Worm (Caenorhabditis elegans) whole organism, L1 larva: ENCODE results near the gene lact-6.

Experiments used
- C04F5.9 ChIP-seq: sonication (generic microtip); optimal IDR thresholded peaks from 2 replicates; lab custom pipeline; 2016; ENCODE audit warnings: missing genetic modification characterization, missing compliant biosample characterization
- C16A3.4 ChIP-seq: fragments of 150-350 bp; optimal IDR thresholded peaks from 2 replicates; lab custom pipeline; 2014; ENCODE audit warnings: missing biosample characterization, missing genetic modification characterization
- aly-2 ChIP-seq: fragments of 150-350 bp; optimal IDR thresholded peaks from 2 replicates; lab custom pipeline; 2014; ENCODE audit warnings: missing biosample characterization, missing genetic modification characterization
- blmp-1 ChIP-seq: fragments of 150-350 bp; optimal IDR thresholded peaks from 2 replicates; lab custom pipeline; 2014; ENCODE audit warnings: missing biosample characterization, missing genetic modification characterization
- ceh-63 ChIP-seq: fragments of 200-800 bp; sonication (Bioruptor generic); optimal IDR thresholded peaks from 2 replicates; lab custom pipeline; 2018; ENCODE audit warnings: mild to moderate bottlenecking, missing genetic modification characterization, missing compliant biosample characterization
- ceh-8 ChIP-seq: fragments of 200-800 bp; sonication (Bioruptor generic); optimal IDR thresholded peaks from 2 replicates; lab custom pipeline; 2018; ENCODE audit warnings: mild to moderate bottlenecking, missing genetic modification characterization, moderate library complexity, missing compliant biosample characterization
- ceh-82 ChIP-seq, 3 experiments: fragments of 150-350 bp in 1 of 3; sonication (generic microtip) in 2 of 3; optimal IDR thresholded peaks; 2 replicates each; lab custom pipeline; 2014 to 2017; ENCODE audit warnings: missing biosample characterization in 3 of 3, missing genetic modification characterization in 3 of 3
- ces-1 ChIP-seq: fragments of 150-350 bp; optimal IDR thresholded peaks from 2 replicates; lab custom pipeline; 2014; ENCODE audit warnings: missing biosample characterization, missing genetic modification reagents, missing genetic modification characterization
- dpl-1 ChIP-seq, 3 experiments: fragments of 150-350 bp in 2 of 3; sonication (generic microtip) in 1 of 3; optimal IDR thresholded peaks; 2 replicates each; lab custom pipeline; 2014 to 2017; ENCODE audit warnings: missing biosample characterization in 3 of 3, missing genetic modification characterization in 3 of 3, missing genetic modification reagents in 3 of 3
- efl-1 ChIP-seq, 4 experiments: fragments of 150-350 bp; optimal IDR thresholded peaks in 3 of 4; peaks in 1 of 4; 1 replicate in 1 of 4; 2 replicates in 3 of 4; lab custom pipeline; 2014; ENCODE audit warnings: missing biosample characterization in 2 of 4, missing genetic modification characterization in 2 of 4, missing genetic modification reagents in 2 of 4
- efl-3 ChIP-seq: fragments of 200-800 bp; sonication (Bioruptor generic); optimal IDR thresholded peaks from 2 replicates; lab custom pipeline; 2018; ENCODE audit warnings: mild to moderate bottlenecking, missing genetic modification characterization, missing compliant biosample characterization
- elt-2 ChIP-seq: sonication (generic microtip); optimal IDR thresholded peaks from 2 replicates; lab custom pipeline; 2016; ENCODE audit warnings: missing genetic modification characterization, mild to moderate bottlenecking, inconsistent platforms, missing compliant biosample characterization, missing genetic modification reagents
- ets-5 ChIP-seq: fragments of 200-800 bp; sonication (Bioruptor generic); IDR thresholded peaks from 2 replicates; pipeline ENCODE4 v1.3.6; 2022; ENCODE audit warnings: missing genetic modification characterization, missing compliant biosample characterization
- fkh-10 ChIP-seq: sonication (generic microtip); optimal IDR thresholded peaks from 2 replicates; lab custom pipeline; 2017; ENCODE audit warnings: missing biosample characterization, missing genetic modification reagents, missing genetic modification characterization
- fkh-8 ChIP-seq: sonication (generic microtip); optimal IDR thresholded peaks from 2 replicates; lab custom pipeline; 2016; ENCODE audit warnings: mild to moderate bottlenecking, missing genetic modification characterization, missing compliant biosample characterization
- hpl-2 ChIP-seq: fragments of 150-350 bp; optimal IDR thresholded peaks from 2 replicates; lab custom pipeline; 2014; ENCODE audit warnings: missing biosample characterization, missing genetic modification reagents, missing genetic modification characterization
- irx-1 ChIP-seq: sonication (generic microtip); optimal IDR thresholded peaks from 2 replicates; lab custom pipeline; 2016; ENCODE audit warnings: missing genetic modification characterization, missing compliant biosample characterization
- jun-1 ChIP-seq: fragments of 150-350 bp; optimal IDR thresholded peaks from 2 replicates; lab custom pipeline; 2014; ENCODE audit warnings: missing biosample characterization, missing genetic modification reagents, missing genetic modification characterization
- lin-15B ChIP-seq: fragments of 150-350 bp; sonication (generic microtip); optimal IDR thresholded peaks from 3 replicates; lab custom pipeline; 2014; ENCODE audit warnings: missing biosample characterization, missing genetic modification characterization
- lin-35 ChIP-seq, 2 experiments: fragments of 150-350 bp; optimal IDR thresholded peaks; 2 replicates each; lab custom pipeline; 2014; ENCODE audit warnings: missing biosample characterization in 2 of 2, missing genetic modification characterization in 2 of 2, missing genetic modification reagents in 2 of 2
- lsy-2 ChIP-seq, 2 experiments: fragments of 150-350 bp; optimal IDR thresholded peaks; 2 replicates each; lab custom pipeline; 2014; ENCODE audit warnings: missing biosample characterization in 2 of 2, missing genetic modification characterization in 2 of 2
- mep-1 ChIP-seq: fragments of 150-350 bp; optimal IDR thresholded peaks from 2 replicates; lab custom pipeline; 2014; ENCODE audit warnings: missing biosample characterization, missing genetic modification characterization
- nhr-20 ChIP-seq: sonication (generic microtip); optimal IDR thresholded peaks from 2 replicates; lab custom pipeline; 2016; ENCODE audit warnings: mild to moderate bottlenecking, missing genetic modification characterization, missing compliant biosample characterization
- nhr-47 ChIP-seq: sonication (generic microtip); optimal IDR thresholded peaks from 2 replicates; lab custom pipeline; 2016; ENCODE audit warnings: mild to moderate bottlenecking, missing genetic modification characterization, moderate library complexity, missing compliant biosample characterization
- nhr-71 ChIP-seq: sonication (generic microtip); optimal IDR thresholded peaks from 2 replicates; lab custom pipeline; 2016; ENCODE audit warnings: mild to moderate bottlenecking, missing genetic modification characterization, moderate library complexity, missing compliant biosample characterization
- nhr-76 ChIP-seq: sonication (generic microtip); optimal IDR thresholded peaks from 2 replicates; lab custom pipeline; 2017; ENCODE audit warnings: missing biosample characterization, missing genetic modification characterization
- nhr-90 ChIP-seq: sonication (generic microtip); optimal IDR thresholded peaks from 2 replicates; lab custom pipeline; 2016; ENCODE audit warnings: mild to moderate bottlenecking, missing genetic modification characterization, missing compliant biosample characterization; ENCODE audit not compliant: poor library complexity
- pqm-1 ChIP-seq: sonication (generic microtip); optimal IDR thresholded peaks from 3 replicates; lab custom pipeline; 2017; ENCODE audit warnings: missing biosample characterization, missing genetic modification characterization
- rnt-1 ChIP-seq: sonication (generic microtip); optimal IDR thresholded peaks from 2 replicates; lab custom pipeline; 2016; ENCODE audit warnings: mild to moderate bottlenecking, missing genetic modification characterization, moderate library complexity, missing compliant biosample characterization
- skn-1 ChIP-seq: fragments of 150-350 bp; optimal IDR thresholded peaks from 2 replicates; lab custom pipeline; 2014; ENCODE audit warnings: missing biosample characterization, missing genetic modification characterization
- snu-23 ChIP-seq: sonication (generic microtip); optimal IDR thresholded peaks from 2 replicates; lab custom pipeline; 2016; ENCODE audit warnings: missing genetic modification characterization, missing compliant biosample characterization
- sox-4 ChIP-seq: sonication (generic microtip); optimal IDR thresholded peaks from 2 replicates; lab custom pipeline; 2016; ENCODE audit warnings: missing genetic modification characterization, missing compliant biosample characterization
- sptf-1 ChIP-seq: fragments of 150-350 bp; optimal IDR thresholded peaks from 2 replicates; lab custom pipeline; 2014; ENCODE audit warnings: missing biosample characterization, missing genetic modification characterization
- swsn-7 ChIP-seq: sonication (generic microtip); optimal IDR thresholded peaks from 2 replicates; lab custom pipeline; 2016; ENCODE audit warnings: missing genetic modification characterization, missing compliant biosample characterization
- tbx-2 ChIP-seq: sonication (generic microtip); optimal IDR thresholded peaks from 2 replicates; lab custom pipeline; 2016; ENCODE audit warnings: missing genetic modification characterization, missing compliant biosample characterization
- vab-15 ChIP-seq: sonication (generic microtip); optimal IDR thresholded peaks from 2 replicates; lab custom pipeline; 2017; ENCODE audit warnings: missing genotype, mild to moderate bottlenecking, missing genetic modification characterization, missing compliant biosample characterization
- zag-1 ChIP-seq: fragments of 150-350 bp; optimal IDR thresholded peaks from 2 replicates; lab custom pipeline; 2014; ENCODE audit warnings: missing biosample characterization, missing genetic modification characterization
- ztf-4 ChIP-seq: fragments of 150-350 bp; optimal IDR thresholded peaks from 2 replicates; lab custom pipeline; 2014; ENCODE audit warnings: missing biosample characterization, missing genetic modification characterization

Gene lact-6

DNA sequence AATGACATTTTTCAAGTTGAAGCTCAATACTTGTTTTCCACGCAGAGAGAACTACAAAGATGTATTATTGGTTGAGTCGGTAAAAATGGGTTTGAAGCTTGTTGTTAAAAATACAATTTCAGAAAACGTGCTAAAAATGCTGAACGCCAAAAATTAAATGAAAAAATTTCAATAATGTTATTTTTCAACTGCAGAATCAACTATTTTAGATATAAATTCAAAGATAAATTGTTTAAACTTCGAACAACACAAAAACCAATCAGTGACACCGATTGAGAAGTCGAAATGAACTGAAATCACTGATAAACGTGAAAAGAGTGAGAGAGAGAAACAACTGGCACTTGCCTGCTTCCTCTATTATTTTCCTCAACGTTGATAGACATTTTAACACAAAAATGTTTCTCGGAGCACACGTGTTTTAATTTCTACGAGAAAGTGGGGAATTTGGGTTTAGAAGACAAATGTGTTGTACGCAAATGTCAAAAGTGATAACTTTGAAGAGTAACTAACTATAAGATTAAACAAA is 43.7 kb downstream of the lact-6 start, which contains the start of gene T02D1.8:
TSS of gene T02D1.8 (minus strand) at position 51 of the 526 bp plus-strand sequence.
- peak; percentile 55 for TF ChIP-seq elt-2
- no peak for TF ChIP-seq ceh-82 (tag; optimal IDR thresholded peaks at IDR 0.05; lab: Kevin White, UChicago)
- peak; percentile 22 for TF ChIP-seq nhr-71
- TF ChIP-seq ets-5 (GFP tag; lab: Robert Waterston, UW) = no peak

DNA sequence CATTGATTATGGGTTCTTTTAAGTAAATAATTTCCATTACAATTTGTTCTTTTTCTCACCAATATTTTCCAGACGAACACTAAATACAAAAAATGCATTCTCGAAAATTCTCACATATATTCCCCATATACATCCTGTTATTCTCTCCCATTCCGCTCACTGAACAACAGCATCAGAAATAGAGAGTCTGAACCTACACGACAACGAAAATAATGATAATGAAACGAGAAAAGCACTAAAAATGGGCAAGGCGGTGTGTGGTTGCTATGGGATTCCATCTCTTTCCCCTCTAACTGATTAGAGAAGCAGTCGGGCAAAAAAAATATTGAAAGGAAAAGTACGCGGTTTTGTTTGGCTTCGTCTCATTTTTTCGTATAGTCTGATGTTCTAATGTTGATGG is 48.1 kb downstream of the lact-6 start, which contains the start of gene C30H6.12:
TSS of gene C30H6.12 (plus strand) at position 301 of the 400 bp plus-strand sequence.
- TF ChIP-seq ztf-4 (tag; lab: Kevin White, UChicago) (no peak), nhr-76 (no peak), ets-5 (GFP tag; lab: Robert Waterston, UW) (no peak), aly-2 (no peak), efl-3 (GFP tag; lab: Kevin White, UChicago) (no peak), ceh-8 (no peak), zag-1 (tag; lab: Kevin White, UChicago) (no peak), fkh-8 (tag; lab: Kevin White, UChicago) (no peak), nhr-71 (no peak), fkh-10 (no peak), nhr-47 (tag; lab: Kevin White, UChicago) (no peak), rnt-1 (tag; lab: Kevin White, UChicago) (no peak), sox-4 (tag; lab: Kevin White, UChicago) (no peak), hpl-2 (GFP tag; lab: Kevin White, UChicago) (no peak), jun-1 (tag; lab: Kevin White, UChicago) (no peak), tbx-2 (tag; lab: Kevin White, UChicago) (no peak), C04F5.9 (tag; lab: Kevin White, UChicago) (no peak), pqm-1 (tag; lab: Kevin White, UChicago) (no peak), ceh-63 (no peak)
- TF ChIP-seq, all 84 proteins: peak for 0

DNA sequence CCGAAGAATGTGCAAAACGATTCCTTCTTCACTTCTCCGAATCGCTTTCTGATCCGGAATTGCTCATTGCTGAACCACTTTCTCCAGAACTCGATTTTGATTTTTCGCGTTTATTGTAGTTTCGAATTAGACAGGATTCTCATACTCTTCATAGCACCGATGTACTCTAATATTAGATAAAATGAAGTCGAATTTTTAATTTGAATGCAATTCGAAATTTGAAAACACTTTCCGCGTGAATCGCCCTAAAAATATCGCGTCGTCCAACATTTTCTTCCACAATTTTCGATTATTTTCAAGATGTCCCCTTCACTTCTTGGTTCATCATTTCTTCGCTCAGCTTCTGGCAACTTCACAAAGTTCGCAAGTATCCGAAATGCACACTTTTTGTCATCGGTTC is 49.2 kb downstream of the lact-6 start, which contains the start of gene C30H6.8:
TSS of gene C30H6.8 (plus strand) at position 301 of the 400 bp plus-strand sequence.
- TF ChIP-seq mep-1 (tag; lab: Kevin White, UChicago) (no peak), irx-1 (tag; lab: Kevin White, UChicago) (no peak), dpl-1 (GFP tag; optimal IDR thresholded peaks at IDR 0.05; lab: Kevin White, UChicago) (no peak), sptf-1 (no peak), vab-15 (tag; lab: Kevin White, UChicago) (no peak)

- TF ChIP-seq C16A3.4 (tag; lab: Kevin White, UChicago) (peak; percentile 11), dpl-1 (GFP tag; optimal IDR thresholded peaks at IDR 0.05; lab: Kevin White, UChicago) (peak in 2 of 3 experiments; percentile 21 to 49), nhr-90 (tag; lab: Kevin White, UChicago) (peak; percentile 9), vab-15 (tag; lab: Kevin White, UChicago) (no peak), lin-15B (tag; lab: Kevin White, UChicago) (peak; percentile 13), nhr-47 (tag; lab: Kevin White, UChicago) (peak; percentile 24), aly-2 (no peak), ces-1 (no peak), lin-35 (GFP tag; optimal IDR thresholded peaks at IDR 0.05; lab: Kevin White, UChicago) (peak; percentile 24 to 47), swsn-7 (no peak), lsy-2 (tag; optimal IDR thresholded peaks at IDR 0.05; lab: Kevin White, UChicago) (peak; percentile 19 to 50), blmp-1 (tag; lab: Kevin White, UChicago) (peak; percentile 46), efl-1 (optimal IDR thresholded peaks at IDR 0.05; lab: Kevin White, UChicago) (peak; percentile 20 to 25), efl-1 (GFP tag; optimal IDR thresholded peaks at IDR 0.05 in 1 of 2; lab: Kevin White, UChicago) (peak in 1 of 2 experiments; percentile 35), skn-1 (peak; percentile 3), snu-23 (GFP tag; lab: Kevin White, UChicago) (peak; percentile 15), nhr-20 (tag; lab: Kevin White, UChicago) (peak; percentile 22)
Observed at ce11 chrIV:17380061-17380680, 51.0 kb downstream of the lact-6 start, which contains the start of the genes C30H6.9 and dlat-2. C30H6.9 (minus strand) TSS chrIV:17380170. dlat-2 (plus strand) TSS chrIV:17380626.
